Worm (Caenorhabditis elegans) whole organism, L1 larva: ENCODE measurements around the gene C49C3.7.

Experiments
- C04F5.9 ChIP-seq: sonication (generic microtip); optimal IDR thresholded peaks from 2 replicates; lab custom pipeline; 2016; ENCODE audit warnings: missing genetic modification characterization, missing compliant biosample characterization
- Y116A8C.19 ChIP-seq: sonication (generic microtip); optimal IDR thresholded peaks from 2 replicates; lab custom pipeline; 2016; ENCODE audit warnings: missing compliant biosample characterization, missing genetic modification characterization, borderline replicate concordance
- aly-2 ChIP-seq: fragments of 150-350 bp; optimal IDR thresholded peaks from 2 replicates; lab custom pipeline; 2014; ENCODE audit warnings: missing biosample characterization, missing genetic modification characterization
- egl-13 ChIP-seq: sonication (generic microtip); optimal IDR thresholded peaks from 2 replicates; lab custom pipeline; 2016; ENCODE audit warnings: missing genotype, missing genetic modification reagents, missing genetic modification characterization, missing compliant biosample characterization
- elt-3 ChIP-seq, 6 experiments: fragments of 150-350 bp in 1 of 6; sonication (generic microtip); optimal IDR thresholded peaks; 2 replicates each; lab custom pipeline; 2017 to 2018; ENCODE audit warnings: missing biosample characterization in 6 of 6, missing genetic modification characterization in 6 of 6, inconsistent platforms in 1 of 6
- lin-35 ChIP-seq, 2 experiments: fragments of 150-350 bp; optimal IDR thresholded peaks; 2 replicates each; lab custom pipeline; 2014; ENCODE audit warnings: missing biosample characterization in 2 of 2, missing genetic modification characterization in 2 of 2, missing genetic modification reagents in 2 of 2
- mdl-1 ChIP-seq, 2 experiments: fragments of 150-350 bp; optimal IDR thresholded peaks; 2 replicates each; lab custom pipeline; 2014 to 2017; ENCODE audit warnings: missing biosample characterization in 2 of 2, missing genetic modification characterization in 2 of 2, inconsistent platforms in 1 of 2
- nhr-237 ChIP-seq: fragments of 150-350 bp; optimal IDR thresholded peaks from 2 replicates; lab custom pipeline; 2014; ENCODE audit warnings: missing biosample characterization, missing genetic modification characterization
- nhr-77 ChIP-seq: fragments of 150-350 bp; optimal IDR thresholded peaks from 2 replicates; lab custom pipeline; 2014; ENCODE audit warnings: missing biosample characterization, missing genetic modification characterization
- pqm-1 ChIP-seq: sonication (generic microtip); optimal IDR thresholded peaks from 3 replicates; lab custom pipeline; 2017; ENCODE audit warnings: missing biosample characterization, missing genetic modification characterization
- snpc-4 ChIP-seq: fragments of 150-350 bp; optimal IDR thresholded peaks from 2 replicates; lab custom pipeline; 2014; ENCODE audit warnings: missing biosample characterization, missing genetic modification characterization
- tbx-2 ChIP-seq: sonication (generic microtip); optimal IDR thresholded peaks from 2 replicates; lab custom pipeline; 2016; ENCODE audit warnings: missing genetic modification characterization, missing compliant biosample characterization
- unc-130 ChIP-seq: fragments of 150-350 bp; optimal IDR thresholded peaks from 2 replicates; lab custom pipeline; 2017; ENCODE audit warnings: missing biosample characterization, missing genetic modification characterization, inconsistent platforms
- ztf-11 ChIP-seq, 2 experiments: sonication (generic microtip); optimal IDR thresholded peaks; 2 replicates each; lab custom pipeline; 2016 to 2017; ENCODE audit warnings: missing genetic modification characterization in 2 of 2, missing biosample characterization in 1 of 2, missing compliant biosample characterization in 1 of 2

ce11 chrIV:17320445-17320844 lies 11.9 kb upstream of the C49C3.7 start, which contains the start of gene C49C3.4:
- TF ChIP-seq mdl-1 (tag; optimal IDR thresholded peaks at IDR 0.05; lab: Kevin White, UChicago) = no peak
- TF ChIP-seq ztf-11 (tag; optimal IDR thresholded peaks at IDR 0.05; lab: Kevin White, UChicago) = no peak
- TF ChIP-seq lin-35 (GFP tag; optimal IDR thresholded peaks at IDR 0.05; lab: Kevin White, UChicago) = peak in 1 of 2 experiments; percentile 4
- no peak for TF ChIP-seq nhr-77 (tag; lab: Kevin White, UChicago)
- TF ChIP-seq unc-130 (tag; lab: Kevin White, UChicago) = no peak
- TF ChIP-seq nhr-237 (tag; lab: Kevin White, UChicago) = no peak
- no peak for TF ChIP-seq C04F5.9 (tag; lab: Kevin White, UChicago)
- TF ChIP-seq egl-13 (tag; lab: Kevin White, UChicago) = no peak
- TF ChIP-seq snpc-4 (tag; lab: Kevin White, UChicago) = no peak
- no peak for TF ChIP-seq Y116A8C.19
- TF ChIP-seq elt-3 (tag; optimal IDR thresholded peaks at IDR 0.05; lab: Kevin White, UChicago) = no peak
- TF ChIP-seq aly-2 = no peak
- TF ChIP-seq tbx-2 (tag; lab: Kevin White, UChicago) = no peak
- TF ChIP-seq pqm-1 (tag; lab: Kevin White, UChicago) = no peak
